Worm (Caenorhabditis elegans): ENCODE results near the gene B0280.2.

The B0280.2 gene

ce11 chrIII:7144749-7145148 is 20.3 kb downstream of the B0280.2 start, which contains the start of gene glr-2:
TSS of gene glr-2 (minus strand) at chrIII:7144959.
- no peak for TF ChIP-seq elt-1 (tag; optimal IDR thresholded peaks at IDR 0.05)
- no peak for TF ChIP-seq ama-1 (optimal IDR thresholded peaks at IDR 0.05)
- TF ChIP-seq nhr-23 (tag; optimal IDR thresholded peaks at IDR 0.05), result no peak
- TF ChIP-seq crh-2 (tag; optimal IDR thresholded peaks at IDR 0.05), result no peak
- TF ChIP-seq unc-39 (tag; optimal IDR thresholded peaks at IDR 0.05), result no peak
- TF ChIP-seq nhr-25 (tag; optimal IDR thresholded peaks at IDR 0.05), result no peak
- TF ChIP-seq peb-1 (tag; optimal IDR thresholded peaks at IDR 0.05), result no peak
- no peak for TF ChIP-seq lin-11 (tag; optimal IDR thresholded peaks at IDR 0.05)
- TF ChIP-seq blmp-1 (tag; optimal IDR thresholded peaks at IDR 0.05; ENCODE audit: insufficient read depth), result no peak
- no peak for TF ChIP-seq snpc-4 (tag; optimal IDR thresholded peaks at IDR 0.05)
- no peak for TF ChIP-seq ztf-4 (tag; optimal IDR thresholded peaks at IDR 0.05)

ce11 chrIII:7146341-7146740 is 21.9 kb downstream of the B0280.2 start:
- no peak for TF ChIP-seq Y55F3AM.14 (GFP tag; optimal IDR thresholded peaks at IDR 0.05)
- TF ChIP-seq nhr-129 (tag; optimal IDR thresholded peaks at IDR 0.05), result no peak
- TF ChIP-seq nhr-25 (tag; optimal IDR thresholded peaks at IDR 0.05), result no peak

ce11 chrIII:7148191-7148590 is 23.7 kb downstream of the B0280.2 start:
- TF ChIP-seq elt-1 (tag; optimal IDR thresholded peaks at IDR 0.05), result no peak
- TF ChIP-seq elt-3 (tag; optimal IDR thresholded peaks at IDR 0.05), result no peak
- no peak for TF ChIP-seq mab-5 (tag; optimal IDR thresholded peaks at IDR 0.05)
- TF ChIP-seq alr-1 (tag; optimal IDR thresholded peaks at IDR 0.05), result no peak
- no peak for TF ChIP-seq F13H6.1 (tag; optimal IDR thresholded peaks at IDR 0.05)
- no peak for TF ChIP-seq ztf-11 (tag; optimal IDR thresholded peaks at IDR 0.05)
- no peak for TF ChIP-seq nhr-23 (tag; optimal IDR thresholded peaks at IDR 0.05)
- no peak for TF ChIP-seq ceh-82 (tag; optimal IDR thresholded peaks at IDR 0.05)
- no peak for TF ChIP-seq mbf-1 (tag; optimal IDR thresholded peaks at IDR 0.05)
- TF ChIP-seq ztf-1 (GFP tag; conservative IDR thresholded peaks at IDR 0.05), result no peak
- no peak for TF ChIP-seq aly-2 (tag; optimal IDR thresholded peaks at IDR 0.05)
- TF ChIP-seq lin-13 (GFP tag; optimal IDR thresholded peaks at IDR 0.05), result no peak
- TF ChIP-seq snpc-4 (tag; optimal IDR thresholded peaks at IDR 0.05), result no peak
- TF ChIP-seq ama-1 (optimal IDR thresholded peaks at IDR 0.05), result no peak
- no peak for TF ChIP-seq egl-27 (tag; optimal IDR thresholded peaks at IDR 0.05)
- TF ChIP-seq Y55F3AM.14 (GFP tag; optimal IDR thresholded peaks at IDR 0.05), result no peak
- no peak for TF ChIP-seq ceh-16 (tag; optimal IDR thresholded peaks at IDR 0.05)
- TF ChIP-seq peb-1 (tag; optimal IDR thresholded peaks at IDR 0.05), result no peak
- TF ChIP-seq gmeb-1 (tag; optimal IDR thresholded peaks at IDR 0.05), result no peak

- TF ChIP-seq sma-9 (GFP tag; optimal IDR thresholded peaks at IDR 0.05) (no peak), sma-9 (tag; optimal IDR thresholded peaks at IDR 0.05) (no peak), lin-39 (tag; optimal IDR thresholded peaks at IDR 0.05) (no peak), ceh-16 (tag; optimal IDR thresholded peaks at IDR 0.05) (no peak), unc-55 (GFP tag; optimal IDR thresholded peaks at IDR 0.05) (no peak), nhr-10 (tag; optimal IDR thresholded peaks at IDR 0.05) (no peak), elt-3 (tag; optimal IDR thresholded peaks at IDR 0.05) (no peak), nhr-11 (tag; optimal IDR thresholded peaks at IDR 0.05) (no peak), ceh-82 (tag; optimal IDR thresholded peaks at IDR 0.05) (no peak), nhr-12 (tag; optimal IDR thresholded peaks at IDR 0.05) (no peak), ZK546.5 (tag; optimal IDR thresholded peaks at IDR 0.05) (no peak), lin-11 (tag; optimal IDR thresholded peaks at IDR 0.05) (no peak), nhr-23 (tag; optimal IDR thresholded peaks at IDR 0.05) (no peak)
Measured at ce11 chrIII:7150162-7150561, 25.7 kb downstream of the B0280.2 start.

ce11 chrIII:7152569-7152968 is 28.1 kb downstream of the B0280.2 start:
- TF ChIP-seq egl-27 (tag; optimal IDR thresholded peaks at IDR 0.05) (peak; percentile 26), fos-1 (tag; optimal IDR thresholded peaks at IDR 0.05) (peak; percentile 0), crh-2 (tag; optimal IDR thresholded peaks at IDR 0.05) (no peak), gmeb-1 (tag; optimal IDR thresholded peaks at IDR 0.05) (no peak), nhr-25 (tag; optimal IDR thresholded peaks at IDR 0.05) (peak; percentile 56), ztf-4 (tag; optimal IDR thresholded peaks at IDR 0.05) (peak; percentile 45)

Data from whole organism, L2 larva.